Comparison of ENCODE assay signal across 1 fruit fly cellular context in genomic region chr2L:4128859-4129258, dm6.
TF ChIP-seq lines count a peak whose summit lies in the region.

No protein-coding gene starts in this region.

TF ChIP-seq in whole organism, embryonic, 481 proteins besides CTCF, POLR2A, EP300 and RAD21 (continued from another document):
- TF ChIP-seq CG9215 (GFP tag; IDR thresholded peaks at IDR 0.05; lab: Robert Waterston, UW) (no peak), CG9727 (GFP tag; optimal IDR thresholded peaks at IDR 0.05; lab: Kevin White, UChicago) (no peak), gem (tag; optimal IDR thresholded peaks at IDR 0.05; lab: Kevin White, UChicago) (peak; percentile 34), CG16813 (GFP tag; IDR thresholded peaks at IDR 0.05; lab: Robert Waterston, UW; ENCODE audit: partially characterized antibody) (no peak), CG8388 (GFP tag; optimal IDR thresholded peaks at IDR 0.05; lab: Kevin White, UChicago) (no peak), CG14710 (tag; optimal IDR thresholded peaks at IDR 0.05; lab: Kevin White, UChicago) (no peak), NfI (GFP tag; optimal IDR thresholded peaks at IDR 0.05; lab: Kevin White, UChicago) (no peak), CG2875 (GFP tag; optimal IDR thresholded peaks at IDR 0.05; lab: Kevin White, UChicago) (no peak), E2f1 (GFP tag; IDR thresholded peaks at IDR 0.05; lab: Robert Waterston, UW) (no peak), ATbp (GFP tag; optimal IDR thresholded peaks at IDR 0.05; lab: Kevin White, UChicago) (peak; percentile 8), CG10959 (GFP tag; IDR thresholded peaks at IDR 0.05; lab: Robert Waterston, UW) (no peak), Neu2 (GFP tag; optimal IDR thresholded peaks at IDR 0.05; lab: Kevin White, UChicago; ENCODE audit: borderline replicate concordance) (no peak), chif (GFP tag; optimal IDR thresholded peaks at IDR 0.05; lab: Kevin White, UChicago) (peak in 1 of 2 experiments; percentile 10), pb (GFP tag; optimal IDR thresholded peaks at IDR 0.05; lab: Kevin White, UChicago) (no peak), Gsc (GFP tag; IDR thresholded peaks at IDR 0.05; lab: Robert Waterston, UW) (no peak), CG13123 (GFP tag; optimal IDR thresholded peaks at IDR 0.05; lab: Kevin White, UChicago) (no peak), Oaz (GFP tag; IDR thresholded peaks at IDR 0.05; lab: Robert Waterston, UW) (no peak), Myb (GFP tag; optimal IDR thresholded peaks at IDR 0.05; lab: Kevin White, UChicago) (no peak), bigmax (GFP tag; optimal IDR thresholded peaks at IDR 0.05; lab: Kevin White, UChicago) (no peak), dm (GFP tag; optimal IDR thresholded peaks at IDR 0.05; lab: Kevin White, UChicago) (no peak), gcm (GFP tag; optimal IDR thresholded peaks at IDR 0.05; lab: Kevin White, UChicago) (no peak), psq (GFP tag; optimal IDR thresholded peaks at IDR 0.05; lab: Kevin White, UChicago) (no peak), CG1832 (GFP tag; optimal IDR thresholded peaks at IDR 0.05; lab: Kevin White, UChicago) (no peak), slp2 (GFP tag; optimal IDR thresholded peaks at IDR 0.05; lab: Kevin White, UChicago) (no peak), tgo (GFP tag; IDR thresholded peaks at IDR 0.05; lab: Robert Waterston, UW) (no peak), Pdp1 (GFP tag; optimal IDR thresholded peaks at IDR 0.05; lab: Kevin White, UChicago) (no peak), Ssrp (tag; optimal IDR thresholded peaks at IDR 0.05; lab: Kevin White, UChicago) (no peak), tx (GFP tag; optimal IDR thresholded peaks at IDR 0.05; lab: Kevin White, UChicago) (no peak), CG7556 (GFP tag; optimal IDR thresholded peaks at IDR 0.05; lab: Kevin White, UChicago) (no peak), CG17328 (GFP tag; IDR thresholded peaks at IDR 0.05; lab: Robert Waterston, UW) (0 out of 2 replicates have a peak, but pooled peaks have one; percentile 26), Xrp1 (GFP tag; IDR thresholded peaks at IDR 0.05; lab: Robert Waterston, UW) (0 out of 2 replicates have a peak, but pooled peaks have one; percentile 19), repo (GFP tag; optimal IDR thresholded peaks at IDR 0.05; lab: Kevin White, UChicago) (no peak), sisA (GFP tag; IDR thresholded peaks at IDR 0.05; lab: Robert Waterston, UW) (peak; percentile 10; the same call in 1 of the 2 replicates), TFAM (GFP tag; optimal IDR thresholded peaks at IDR 0.05; lab: Kevin White, UChicago) (no peak), fd96Cb (tag; optimal IDR thresholded peaks at IDR 0.05; lab: Kevin White, UChicago) (no peak), Lpt (GFP tag; optimal IDR thresholded peaks at IDR 0.05; lab: Kevin White, UChicago) (no peak), crol (GFP tag; IDR thresholded peaks at IDR 0.05; lab: Robert Waterston, UW) (no peak), CG8281 (tag; optimal IDR thresholded peaks at IDR 0.05; lab: Kevin White, UChicago) (no peak), sens (GFP tag; lab: Kevin White, UChicago) (peak; percentile 78), seq (GFP tag; IDR thresholded peaks at IDR 0.05; lab: Robert Waterston, UW) (no peak), CG1024 (GFP tag; IDR thresholded peaks at IDR 0.05; lab: Robert Waterston, UW) (no peak), phol (tag; optimal IDR thresholded peaks at IDR 0.05; lab: Kevin White, UChicago) (peak; percentile 7), CG30020 (tag; optimal IDR thresholded peaks at IDR 0.05; lab: Kevin White, UChicago) (no peak), CG11696 (GFP tag; IDR thresholded peaks at IDR 0.05; lab: Robert Waterston, UW) (no peak), Adf1 (GFP tag; IDR thresholded peaks at IDR 0.05; lab: Robert Waterston, UW) (no peak), zen2 (GFP tag; IDR thresholded peaks at IDR 0.05; lab: Robert Waterston, UW; ENCODE audit: partially characterized antibody) (no peak), ftz-f1 (GFP tag; optimal IDR thresholded peaks at IDR 0.05; lab: Kevin White, UChicago) (no peak), CG17186 (GFP tag; optimal IDR thresholded peaks at IDR 0.05; lab: Kevin White, UChicago) (no peak), Mes4 (GFP tag; optimal IDR thresholded peaks at IDR 0.05; lab: Kevin White, UChicago) (no peak), peb (GFP tag; IDR thresholded peaks at IDR 0.05; lab: Robert Waterston, UW) (no peak), bowl (GFP tag; IDR thresholded peaks at IDR 0.05; lab: Robert Waterston, UW) (no peak), odd (GFP tag; optimal IDR thresholded peaks at IDR 0.05; lab: Kevin White, UChicago) (no peak), ash1 (GFP tag; optimal IDR thresholded peaks at IDR 0.05; lab: Kevin White, UChicago) (no peak), CG6689 (GFP tag; IDR thresholded peaks at IDR 0.05; lab: Robert Waterston, UW) (no peak), CG3726 (GFP tag; IDR thresholded peaks at IDR 0.05; lab: Robert Waterston, UW) (no peak), scrt (GFP tag; optimal IDR thresholded peaks at IDR 0.05; lab: Kevin White, UChicago) (no peak), ken (GFP tag; IDR thresholded peaks at IDR 0.05; lab: Robert Waterston, UW) (0 out of 3 replicates have a peak, but pooled peaks have one; percentile 12), dmrt99B (tag; optimal IDR thresholded peaks at IDR 0.05; lab: Kevin White, UChicago) (peak; percentile 10), Sry-δ (GFP tag; optimal IDR thresholded peaks at IDR 0.05; lab: Kevin White, UChicago) (no peak), Awh (GFP tag; IDR thresholded peaks at IDR 0.05; lab: Robert Waterston, UW) (no peak), CG6272 (GFP tag; IDR thresholded peaks at IDR 0.05; lab: Robert Waterston, UW) (no peak), klu (GFP tag; IDR thresholded peaks at IDR 0.05; lab: Robert Waterston, UW) (no peak), fd3F (GFP tag; optimal IDR thresholded peaks at IDR 0.05; lab: Kevin White, UChicago) (no peak), tna (GFP tag; IDR thresholded peaks at IDR 0.05; lab: Robert Waterston, UW; ENCODE audit: partially characterized antibody) (no peak), CG17568 (GFP tag; optimal IDR thresholded peaks at IDR 0.05; lab: Kevin White, UChicago) (no peak), HmgD (GFP tag; optimal IDR thresholded peaks at IDR 0.05; lab: Kevin White, UChicago) (no peak), CG4282 (GFP tag; optimal IDR thresholded peaks at IDR 0.05; lab: Kevin White, UChicago) (no peak), vvl (GFP tag; IDR thresholded peaks at IDR 0.05; lab: Robert Waterston, UW) (no peak), fd64A (GFP tag; optimal IDR thresholded peaks at IDR 0.05; lab: Kevin White, UChicago) (no peak), ase (GFP tag; IDR thresholded peaks at IDR 0.05; lab: Robert Waterston, UW) (no peak), CG10431 (GFP tag; optimal IDR thresholded peaks at IDR 0.05; lab: Kevin White, UChicago) (no peak), CG31441 (GFP tag; IDR thresholded peaks at IDR 0.05; lab: Robert Waterston, UW) (0 out of 2 replicates have a peak, but pooled peaks have one; percentile 22), Dip3 (GFP tag; optimal IDR thresholded peaks at IDR 0.05; lab: Kevin White, UChicago) (no peak), Eip74EF (GFP tag; optimal IDR thresholded peaks at IDR 0.05; lab: Kevin White, UChicago) (no peak), lola (GFP tag; optimal IDR thresholded peaks at IDR 0.05; lab: Kevin White, UChicago) (no peak), CG9817 (tag; optimal IDR thresholded peaks at IDR 0.05; lab: Kevin White, UChicago) (no peak), amos (GFP tag; IDR thresholded peaks at IDR 0.05; lab: Robert Waterston, UW; ENCODE audit: partially characterized antibody) (no peak), CG8944 (GFP tag; optimal IDR thresholded peaks at IDR 0.05; lab: Kevin White, UChicago) (no peak), Med (GFP tag; lab: Kevin White, UChicago) (peak; percentile 45), CG16779 (GFP tag; IDR thresholded peaks at IDR 0.05; lab: Robert Waterston, UW) (no peak), CG34376 (GFP tag; optimal IDR thresholded peaks at IDR 0.05; lab: Kevin White, UChicago) (no peak), CG7786 (GFP tag; optimal IDR thresholded peaks at IDR 0.05; lab: Kevin White, UChicago) (no peak), ERR (GFP tag; optimal IDR thresholded peaks at IDR 0.05; lab: Kevin White, UChicago) (no peak), bsh (GFP tag; optimal IDR thresholded peaks at IDR 0.05; lab: Kevin White, UChicago) (peak in 1 of 2 experiments; percentile 48), CG10979 (tag; optimal IDR thresholded peaks at IDR 0.05; lab: Kevin White, UChicago) (peak; percentile 38), CG5180 (GFP tag; optimal IDR thresholded peaks at IDR 0.05; lab: Kevin White, UChicago) (no peak), zfh2 (GFP tag; optimal IDR thresholded peaks at IDR 0.05; lab: Kevin White, UChicago) (no peak), hth (optimal IDR thresholded peaks at IDR 0.05; lab: Kevin White, UChicago) (no peak), CG13424 (tag; optimal IDR thresholded peaks at IDR 0.05; lab: Kevin White, UChicago) (no peak), CG7745 (tag; optimal IDR thresholded peaks at IDR 0.05; lab: Kevin White, UChicago) (no peak), CG14050 (GFP tag; IDR thresholded peaks at IDR 0.05; lab: Robert Waterston, UW) (no peak), CG1602 (GFP tag; optimal IDR thresholded peaks at IDR 0.05; lab: Kevin White, UChicago) (no peak)
